Worm (Caenorhabditis elegans) whole organism, L1 larva: ENCODE measurements around the gene nhx-3.

Experiments used
- C04F5.9 ChIP-seq: sonication (generic microtip); optimal IDR thresholded peaks from 2 replicates; lab custom pipeline; 2016; ENCODE audit warnings: missing genetic modification characterization, missing compliant biosample characterization
- F16B12.6 ChIP-seq: fragments of 150-350 bp; optimal IDR thresholded peaks from 2 replicates; lab custom pipeline; 2014; ENCODE audit warnings: missing biosample characterization, missing genetic modification characterization
- Y116A8C.19 ChIP-seq: sonication (generic microtip); optimal IDR thresholded peaks from 2 replicates; lab custom pipeline; 2016; ENCODE audit warnings: missing compliant biosample characterization, missing genetic modification characterization, borderline replicate concordance
- aha-1 ChIP-seq: fragments of 150-350 bp; optimal IDR thresholded peaks from 2 replicates; lab custom pipeline; 2014; ENCODE audit warnings: missing biosample characterization, missing genetic modification characterization
- alr-1 ChIP-seq: fragments of 200-800 bp; sonication (Bioruptor generic); optimal IDR thresholded peaks from 2 replicates; lab custom pipeline; 2018; ENCODE audit warnings: borderline replicate concordance, mild to moderate bottlenecking, missing genetic modification characterization, missing compliant biosample characterization
- ceh-8 ChIP-seq: fragments of 200-800 bp; sonication (Bioruptor generic); optimal IDR thresholded peaks from 2 replicates; lab custom pipeline; 2018; ENCODE audit warnings: mild to moderate bottlenecking, missing genetic modification characterization, moderate library complexity, missing compliant biosample characterization
- ceh-82 ChIP-seq, 3 experiments: fragments of 150-350 bp in 1 of 3; sonication (generic microtip) in 2 of 3; optimal IDR thresholded peaks; 2 replicates each; lab custom pipeline; 2014 to 2017; ENCODE audit warnings: missing biosample characterization in 3 of 3, missing genetic modification characterization in 3 of 3
- ceh-90 ChIP-seq: sonication (generic microtip); optimal IDR thresholded peaks from 2 replicates; lab custom pipeline; 2016; ENCODE audit warnings: missing genetic modification characterization, missing compliant biosample characterization
- dsc-1 ChIP-seq: sonication (generic microtip); optimal IDR thresholded peaks from 2 replicates; lab custom pipeline; 2016; ENCODE audit warnings: mild to moderate bottlenecking, missing genetic modification characterization, missing compliant biosample characterization
- efl-1 ChIP-seq, 4 experiments: fragments of 150-350 bp; optimal IDR thresholded peaks in 3 of 4; peaks in 1 of 4; 1 replicate in 1 of 4; 2 replicates in 3 of 4; lab custom pipeline; 2014; ENCODE audit warnings: missing biosample characterization in 2 of 4, missing genetic modification characterization in 2 of 4, missing genetic modification reagents in 2 of 4
- efl-3 ChIP-seq: fragments of 200-800 bp; sonication (Bioruptor generic); optimal IDR thresholded peaks from 2 replicates; lab custom pipeline; 2018; ENCODE audit warnings: mild to moderate bottlenecking, missing genetic modification characterization, missing compliant biosample characterization
- elt-3 ChIP-seq, 6 experiments: fragments of 150-350 bp in 1 of 6; sonication (generic microtip); optimal IDR thresholded peaks; 2 replicates each; lab custom pipeline; 2017 to 2018; ENCODE audit warnings: missing biosample characterization in 6 of 6, missing genetic modification characterization in 6 of 6, inconsistent platforms in 1 of 6
- fkh-4 ChIP-seq: sonication (generic microtip); optimal IDR thresholded peaks from 2 replicates; lab custom pipeline; 2016; ENCODE audit warnings: missing compliant biosample characterization, missing genetic modification characterization, borderline replicate concordance
- fkh-8 ChIP-seq: sonication (generic microtip); optimal IDR thresholded peaks from 2 replicates; lab custom pipeline; 2016; ENCODE audit warnings: mild to moderate bottlenecking, missing genetic modification characterization, missing compliant biosample characterization
- grh-1 ChIP-seq: fragments of 200-800 bp; sonication (Bioruptor generic); IDR thresholded peaks from 2 replicates; pipeline ENCODE4 v1.3.6; 2022; ENCODE audit warnings: missing genetic modification reagents, missing genetic modification characterization, missing compliant biosample characterization
- hpl-2 ChIP-seq: fragments of 150-350 bp; optimal IDR thresholded peaks from 2 replicates; lab custom pipeline; 2014; ENCODE audit warnings: missing biosample characterization, missing genetic modification reagents, missing genetic modification characterization
- irx-1 ChIP-seq: sonication (generic microtip); optimal IDR thresholded peaks from 2 replicates; lab custom pipeline; 2016; ENCODE audit warnings: missing genetic modification characterization, missing compliant biosample characterization
- isw-1 ChIP-seq: fragments of 200-800 bp; sonication (Bioruptor generic); IDR thresholded peaks from 2 replicates; pipeline ENCODE4 v1.3.6; 2022; ENCODE audit warnings: missing genetic modification characterization, missing compliant biosample characterization
- jun-1 ChIP-seq: fragments of 150-350 bp; optimal IDR thresholded peaks from 2 replicates; lab custom pipeline; 2014; ENCODE audit warnings: missing biosample characterization, missing genetic modification reagents, missing genetic modification characterization
- lin-13 ChIP-seq: fragments of 150-350 bp; optimal IDR thresholded peaks from 2 replicates; lab custom pipeline; 2014; ENCODE audit warnings: missing biosample characterization, missing genetic modification reagents, missing genetic modification characterization
- lin-14 ChIP-seq: fragments of 200-800 bp; sonication (Bioruptor generic); optimal IDR thresholded peaks from 2 replicates; lab custom pipeline; 2018; ENCODE audit warnings: mild to moderate bottlenecking, missing genetic modification characterization, moderate library complexity, missing compliant biosample characterization
- lin-39 ChIP-seq: fragments of 150-350 bp; optimal IDR thresholded peaks from 2 replicates; lab custom pipeline; 2014; ENCODE audit warnings: missing biosample characterization, missing genetic modification reagents, missing genetic modification characterization
- lir-3 ChIP-seq: sonication (generic microtip); optimal IDR thresholded peaks from 2 replicates; lab custom pipeline; 2016; ENCODE audit warnings: mild to moderate bottlenecking, missing genetic modification characterization, moderate library complexity, missing compliant biosample characterization; ENCODE audit not compliant: poor library complexity
- lsy-2 ChIP-seq, 2 experiments: fragments of 150-350 bp; optimal IDR thresholded peaks; 2 replicates each; lab custom pipeline; 2014; ENCODE audit warnings: missing biosample characterization in 2 of 2, missing genetic modification characterization in 2 of 2
- mab-9 ChIP-seq: fragments of 200-800 bp; sonication (Bioruptor generic); IDR thresholded peaks from 2 replicates; pipeline ENCODE4 v1.3.6; 2022; ENCODE audit warnings: missing genetic modification reagents, missing genetic modification characterization, missing compliant biosample characterization
- mef-2 ChIP-seq: fragments of 150-350 bp; optimal IDR thresholded peaks from 2 replicates; lab custom pipeline; 2014; ENCODE audit warnings: missing biosample characterization, missing genetic modification characterization
- mep-1 ChIP-seq: fragments of 150-350 bp; optimal IDR thresholded peaks from 2 replicates; lab custom pipeline; 2014; ENCODE audit warnings: missing biosample characterization, missing genetic modification characterization
- nhr-11 ChIP-seq: fragments of 150-350 bp; optimal IDR thresholded peaks from 2 replicates; lab custom pipeline; 2014; ENCODE audit warnings: missing biosample characterization, missing genetic modification characterization
- nhr-12 ChIP-seq: sonication (generic microtip); optimal IDR thresholded peaks from 2 replicates; lab custom pipeline; 2017; ENCODE audit warnings: missing biosample characterization, missing genetic modification characterization
- nhr-20 ChIP-seq: sonication (generic microtip); optimal IDR thresholded peaks from 2 replicates; lab custom pipeline; 2016; ENCODE audit warnings: mild to moderate bottlenecking, missing genetic modification characterization, missing compliant biosample characterization
- nhr-237 ChIP-seq: fragments of 150-350 bp; optimal IDR thresholded peaks from 2 replicates; lab custom pipeline; 2014; ENCODE audit warnings: missing biosample characterization, missing genetic modification characterization
- nhr-47 ChIP-seq: sonication (generic microtip); optimal IDR thresholded peaks from 2 replicates; lab custom pipeline; 2016; ENCODE audit warnings: mild to moderate bottlenecking, missing genetic modification characterization, moderate library complexity, missing compliant biosample characterization
- nhr-71 ChIP-seq: sonication (generic microtip); optimal IDR thresholded peaks from 2 replicates; lab custom pipeline; 2016; ENCODE audit warnings: mild to moderate bottlenecking, missing genetic modification characterization, moderate library complexity, missing compliant biosample characterization
- nhr-84 ChIP-seq: sonication (generic microtip); optimal IDR thresholded peaks from 2 replicates; lab custom pipeline; 2017; ENCODE audit warnings: missing biosample characterization, missing genetic modification characterization
- nhr-85 ChIP-seq: sonication (generic microtip); peaks from one replicate; lab custom pipeline; 2016; ENCODE audit warnings: missing genetic modification characterization, inconsistent platforms, missing compliant biosample characterization
- nhr-90 ChIP-seq: sonication (generic microtip); optimal IDR thresholded peaks from 2 replicates; lab custom pipeline; 2016; ENCODE audit warnings: mild to moderate bottlenecking, missing genetic modification characterization, missing compliant biosample characterization; ENCODE audit not compliant: poor library complexity
- pag-3 ChIP-seq: sonication (generic microtip); optimal IDR thresholded peaks from 2 replicates; lab custom pipeline; 2017; ENCODE audit warnings: missing genetic modification characterization, mild to moderate bottlenecking, missing compliant biosample characterization, antibody characterized with exemption, borderline replicate concordance; ENCODE audit not compliant: insufficient read depth
- pax-3 ChIP-seq: fragments of 200-800 bp; sonication (Bioruptor generic); optimal IDR thresholded peaks from 2 replicates; lab custom pipeline; 2018; ENCODE audit warnings: mild to moderate bottlenecking, missing genetic modification characterization, moderate library complexity, missing compliant biosample characterization
- rnt-1 ChIP-seq: sonication (generic microtip); optimal IDR thresholded peaks from 2 replicates; lab custom pipeline; 2016; ENCODE audit warnings: mild to moderate bottlenecking, missing genetic modification characterization, moderate library complexity, missing compliant biosample characterization
- snu-23 ChIP-seq: sonication (generic microtip); optimal IDR thresholded peaks from 2 replicates; lab custom pipeline; 2016; ENCODE audit warnings: missing genetic modification characterization, missing compliant biosample characterization
- sox-4 ChIP-seq: sonication (generic microtip); optimal IDR thresholded peaks from 2 replicates; lab custom pipeline; 2016; ENCODE audit warnings: missing genetic modification characterization, missing compliant biosample characterization
- sptf-1 ChIP-seq: fragments of 150-350 bp; optimal IDR thresholded peaks from 2 replicates; lab custom pipeline; 2014; ENCODE audit warnings: missing biosample characterization, missing genetic modification characterization
- sup-37 ChIP-seq: fragments of 200-800 bp; sonication (Bioruptor generic); optimal IDR thresholded peaks from 2 replicates; lab custom pipeline; 2018; ENCODE audit warnings: mild to moderate bottlenecking, missing genetic modification characterization, missing compliant biosample characterization
- tbx-2 ChIP-seq: sonication (generic microtip); optimal IDR thresholded peaks from 2 replicates; lab custom pipeline; 2016; ENCODE audit warnings: missing genetic modification characterization, missing compliant biosample characterization
- tlp-1 ChIP-seq: fragments of 150-350 bp; optimal IDR thresholded peaks from 2 replicates; lab custom pipeline; 2014; ENCODE audit warnings: missing biosample characterization, missing genetic modification characterization
- unc-30 ChIP-seq: sonication (generic microtip); optimal IDR thresholded peaks from 2 replicates; lab custom pipeline; 2017; ENCODE audit warnings: missing biosample characterization, missing genetic modification characterization
- unc-98 ChIP-seq: fragments of 200-800 bp; sonication (Bioruptor generic); IDR thresholded peaks from 2 replicates; pipeline ENCODE4 v1.3.6; 2022; ENCODE audit warnings: missing genetic modification characterization, missing compliant biosample characterization
- zip-4 ChIP-seq: fragments of 200-800 bp; sonication (Bioruptor generic); optimal IDR thresholded peaks from 2 replicates; lab custom pipeline; 2018; ENCODE audit warnings: mild to moderate bottlenecking, missing genetic modification characterization, moderate library complexity, missing compliant biosample characterization
- ztf-4 ChIP-seq: fragments of 150-350 bp; optimal IDR thresholded peaks from 2 replicates; lab custom pipeline; 2014; ENCODE audit warnings: missing biosample characterization, missing genetic modification characterization

nhx-3 gene

ce11 chrV:7580378-7580777, 35.1 kb upstream of the nhx-3 start, which contains the start of gene ets-6 (continued):
- TF ChIP-seq fkh-4 (tag; lab: Kevin White, UChicago) = no peak
- no peak for TF ChIP-seq lin-14 (GFP tag; lab: Kevin White, UChicago)
- no peak for TF ChIP-seq ceh-90 (tag; lab: Kevin White, UChicago)
- TF ChIP-seq ceh-8 (GFP tag; lab: Kevin White, UChicago) = no peak
- TF ChIP-seq pag-3 (tag; lab: Kevin White, UChicago) = no peak
- no peak for TF ChIP-seq irx-1 (tag; lab: Kevin White, UChicago)
- TF ChIP-seq lsy-2 (tag; optimal IDR thresholded peaks at IDR 0.05; lab: Kevin White, UChicago) = peak; percentile 66 to 77
- no peak for TF ChIP-seq F16B12.6 (tag; lab: Kevin White, UChicago)
- TF ChIP-seq unc-30 = no peak
- peak; percentile 74 for TF ChIP-seq snu-23
- TF ChIP-seq hpl-2 (GFP tag; lab: Kevin White, UChicago) = no peak
- no peak for TF ChIP-seq aha-1 (tag; lab: Kevin White, UChicago)
- no peak for TF ChIP-seq fkh-8 (tag; lab: Kevin White, UChicago)
- peak; percentile 46 for TF ChIP-seq nhr-90 (tag; lab: Kevin White, UChicago)
- TF ChIP-seq sup-37 (GFP tag; lab: Kevin White, UChicago) = no peak
- no peak for TF ChIP-seq lir-3
- TF ChIP-seq nhr-84 (tag; lab: Kevin White, UChicago) = no peak
- no peak for TF ChIP-seq sox-4 (tag; lab: Kevin White, UChicago)
- no peak for TF ChIP-seq isw-1
- no peak for TF ChIP-seq C04F5.9 (tag; lab: Kevin White, UChicago)
- no peak for TF ChIP-seq nhr-11 (tag; lab: Kevin White, UChicago)
- TF ChIP-seq zip-4 (GFP tag; lab: Kevin White, UChicago) = no peak
- peak in 2 of 3 experiments; percentile 26 to 27 for TF ChIP-seq ceh-82 (tag; optimal IDR thresholded peaks at IDR 0.05; lab: Kevin White, UChicago)
- peak; percentile 54 for TF ChIP-seq rnt-1 (tag; lab: Kevin White, UChicago)
- no peak for TF ChIP-seq tlp-1
- no peak for TF ChIP-seq mef-2
- TF ChIP-seq mep-1 = peak; percentile 72
- peak; percentile 54 for TF ChIP-seq tbx-2 (tag; lab: Kevin White, UChicago)
- no peak for TF ChIP-seq Y116A8C.19 (tag; lab: Kevin White, UChicago)
- TF ChIP-seq nhr-71 (tag; lab: Kevin White, UChicago) = peak; percentile 76
- peak in 2 of 6 experiments; percentile 12 to 34 for TF ChIP-seq elt-3 (tag; optimal IDR thresholded peaks at IDR 0.05; lab: Kevin White, UChicago)
- peak; percentile 82 for TF ChIP-seq nhr-85 (tag; lab: Kevin White, UChicago)
- peak; percentile 49 for TF ChIP-seq jun-1
- TF ChIP-seq pax-3 (tag; lab: Kevin White, UChicago) = no peak
- TF ChIP-seq ztf-4 = no peak
- TF ChIP-seq grh-1 (GFP tag; lab: Robert Waterston, UW) = no peak
- no peak for TF ChIP-seq efl-3 (GFP tag; lab: Kevin White, UChicago)

DNA sequence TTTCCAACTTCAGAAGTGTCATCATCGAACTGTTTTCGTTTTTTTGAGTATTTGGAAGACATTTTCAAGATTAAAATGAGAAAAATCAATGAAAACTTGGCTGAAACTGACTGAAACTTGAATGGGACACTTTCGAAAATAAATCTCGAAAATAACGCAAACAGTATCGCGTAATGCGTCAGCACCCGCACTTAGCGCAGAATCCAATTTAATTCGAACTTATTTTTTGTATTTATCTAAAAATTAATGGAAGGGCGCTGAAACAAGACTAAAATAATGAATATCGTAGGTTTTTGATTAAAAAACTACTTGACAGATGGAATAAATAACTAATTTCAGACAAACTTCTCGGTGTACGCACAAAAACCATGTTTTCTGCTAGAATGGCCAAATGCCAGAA, 30.2 kb upstream of the nhx-3 start, which contains the start of the genes snu-66 and ints-9:
TSS of gene snu-66 (minus strand) at position 108 of the 400 bp plus-strand sequence.
TSS of gene ints-9 (plus strand) at position 240 of the 400 bp plus-strand sequence.
- TF ChIP-seq ceh-82 (tag; optimal IDR thresholded peaks at IDR 0.05; lab: Kevin White, UChicago) (peak; percentile 66 to 81 (median 67)), tbx-2 (tag; lab: Kevin White, UChicago) (peak; percentile 72), elt-3 (tag; optimal IDR thresholded peaks at IDR 0.05; lab: Kevin White, UChicago) (peak in 2 of 6 experiments; percentile 23 to 35), fkh-4 (tag; lab: Kevin White, UChicago) (no peak), alr-1 (tag; lab: Kevin White, UChicago) (no peak), nhr-71 (tag; lab: Kevin White, UChicago) (peak; percentile 84), nhr-12 (no peak), nhr-237 (tag; lab: Kevin White, UChicago) (no peak), mab-9 (GFP tag; lab: Robert Waterston, UW) (no peak), unc-98 (GFP tag; lab: Robert Waterston, UW) (no peak), sup-37 (GFP tag; lab: Kevin White, UChicago) (no peak), hpl-2 (GFP tag; lab: Kevin White, UChicago) (no peak), grh-1 (GFP tag; lab: Robert Waterston, UW) (peak; percentile 64), nhr-47 (peak; percentile 81), C04F5.9 (tag; lab: Kevin White, UChicago) (no peak), ztf-4 (no peak), efl-3 (GFP tag; lab: Kevin White, UChicago) (no peak), unc-30 (no peak), efl-1 (optimal IDR thresholded peaks at IDR 0.05; lab: Kevin White, UChicago) (peak; percentile 67 to 80), efl-1 (GFP tag; optimal IDR thresholded peaks at IDR 0.05 in 1 of 2; lab: Kevin White, UChicago) (peak; percentile 78 to 96), lir-3 (peak; percentile 18), pax-3 (tag; lab: Kevin White, UChicago) (no peak), nhr-20 (peak; percentile 77), dsc-1 (peak; percentile 68), lin-13 (peak; percentile 57), sptf-1 (tag; lab: Kevin White, UChicago) (no peak), lin-39 (tag; lab: Kevin White, UChicago) (peak; percentile 48), nhr-90 (tag; lab: Kevin White, UChicago) (peak; percentile 76)
